Worm (Caenorhabditis elegans): ENCODE data around the gene F26F12.2.

Gene F26F12.2

DNA sequence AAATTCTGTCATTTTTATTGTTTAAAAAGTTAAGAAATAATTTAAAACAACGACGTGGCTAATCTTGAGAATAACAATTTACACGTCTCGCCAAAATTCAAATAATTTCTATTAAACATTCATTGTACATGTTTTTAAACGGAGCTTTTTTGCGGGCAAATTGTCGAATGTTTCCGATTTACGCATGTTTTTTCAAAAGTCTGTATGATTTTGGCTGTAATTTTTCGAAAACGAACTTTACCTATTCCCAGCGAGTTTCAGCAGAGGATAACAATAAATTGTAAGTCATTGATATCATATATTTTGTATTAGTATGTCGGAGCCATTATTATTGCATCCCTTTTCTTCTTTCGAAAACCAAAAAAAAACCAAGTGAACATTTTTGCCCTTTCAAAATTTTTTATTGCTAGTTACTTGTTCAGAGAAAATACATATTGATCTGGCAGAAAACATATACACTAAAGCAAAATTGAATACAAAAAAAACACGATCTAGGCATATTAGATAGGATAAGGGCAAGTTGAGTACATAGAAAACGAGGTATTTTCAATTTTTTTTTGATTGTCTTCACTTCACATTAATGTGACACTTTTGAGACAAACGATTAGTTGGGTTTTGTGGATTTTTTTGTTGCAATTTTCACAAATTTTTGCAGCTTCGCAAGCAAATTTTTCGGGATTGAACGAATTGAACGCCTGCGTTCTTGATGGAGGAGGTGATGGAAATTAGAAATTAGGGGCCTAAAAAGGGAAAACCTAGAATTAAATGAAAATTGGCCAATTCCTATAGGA is at the start of gene F26F12.2:
Gene F26F12.2 (minus strand): TSS at position 38 of the 791 bp plus-strand sequence.
- TF ChIP-seq ces-1 (GFP tag; optimal IDR thresholded peaks at IDR 0.05) (no peak), mls-2 (tag; optimal IDR thresholded peaks at IDR 0.05) (no peak), lin-13 (tag; optimal IDR thresholded peaks at IDR 0.05) (no peak), M03D4.4 (tag; optimal IDR thresholded peaks at IDR 0.05) (no peak), cnd-1 (tag; optimal IDR thresholded peaks at IDR 0.05) (no peak), ceh-39 (tag; optimal IDR thresholded peaks at IDR 0.05) (no peak), sptf-1 (tag; optimal IDR thresholded peaks at IDR 0.05) (no peak), snpc-4 (tag; optimal IDR thresholded peaks at IDR 0.05) (no peak), lsy-2 (tag; optimal IDR thresholded peaks at IDR 0.05) (no peak), nhr-237 (tag; optimal IDR thresholded peaks at IDR 0.05) (no peak), hlh-1 (tag; optimal IDR thresholded peaks at IDR 0.05) (no peak), mab-5 (tag; optimal IDR thresholded peaks at IDR 0.05) (no peak), sem-2 (GFP tag; optimal IDR thresholded peaks at IDR 0.05) (no peak)

DNA sequence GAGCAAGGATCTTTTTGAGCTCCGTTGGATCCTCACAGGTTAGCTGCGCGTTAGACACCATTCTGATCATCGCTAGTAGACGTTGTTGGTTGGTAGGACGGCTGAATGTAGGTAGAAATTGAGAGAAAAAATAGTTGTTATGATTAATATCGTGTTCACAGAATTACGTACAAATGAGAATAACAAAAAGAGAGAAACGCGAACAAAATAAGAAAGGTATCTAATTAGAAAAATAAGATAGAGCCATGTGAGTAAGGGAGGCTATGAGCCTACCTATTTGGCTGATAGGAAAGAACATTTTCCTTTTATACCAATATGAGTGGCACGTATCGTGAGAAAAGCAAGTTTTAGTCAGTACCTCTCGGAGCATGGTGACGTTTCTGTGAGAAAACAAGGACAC is 45.3 kb upstream of the F26F12.2 start, which contains the start of gene C04E6.8:
Gene C04E6.8 (minus strand): TSS at position 101 of the 400 bp plus-strand sequence.
- TF ChIP-seq sptf-1 (tag; optimal IDR thresholded peaks at IDR 0.05) (no peak), drap-1 (GFP tag; optimal IDR thresholded peaks at IDR 0.05) (no peak)

DNA sequence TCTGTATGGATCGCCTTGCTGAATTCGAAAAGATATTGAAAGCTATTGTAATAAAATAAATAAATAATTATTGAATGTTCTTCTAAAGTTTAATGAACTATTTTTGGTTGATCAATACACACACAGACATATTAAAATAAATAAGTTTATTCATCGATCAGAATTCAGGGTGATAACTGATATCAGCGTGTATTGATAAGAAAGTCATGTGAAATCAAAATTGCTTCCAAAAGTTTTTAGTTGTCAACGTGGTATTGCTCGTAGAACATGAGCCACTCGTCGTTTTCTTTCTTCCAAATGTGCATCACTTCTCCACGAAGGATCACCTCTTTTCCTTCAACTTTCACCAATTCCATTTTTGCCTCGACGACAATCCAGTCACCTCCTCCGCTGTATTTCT is 44.0 kb upstream of the F26F12.2 start:
- TF ChIP-seq drap-1 (GFP tag; optimal IDR thresholded peaks at IDR 0.05) (no peak), bed-3 (GFP tag; optimal IDR thresholded peaks at IDR 0.05) (no peak), ces-1 (GFP tag; optimal IDR thresholded peaks at IDR 0.05) (no peak), cnd-1 (tag; optimal IDR thresholded peaks at IDR 0.05) (no peak), elt-3 (tag; optimal IDR thresholded peaks at IDR 0.05) (no peak), sem-2 (GFP tag; optimal IDR thresholded peaks at IDR 0.05) (no peak), nhr-76 (tag; optimal IDR thresholded peaks at IDR 0.05) (no peak), hlh-1 (tag; optimal IDR thresholded peaks at IDR 0.05) (no peak), ceh-39 (tag; optimal IDR thresholded peaks at IDR 0.05) (no peak), mab-5 (tag; optimal IDR thresholded peaks at IDR 0.05) (no peak), sptf-1 (tag; optimal IDR thresholded peaks at IDR 0.05) (no peak), M03D4.4 (tag; optimal IDR thresholded peaks at IDR 0.05) (no peak), lin-32 (GFP tag; optimal IDR thresholded peaks at IDR 0.05) (no peak), ham-2 (GFP tag; optimal IDR thresholded peaks at IDR 0.05) (no peak), ceh-43 (GFP tag; optimal IDR thresholded peaks at IDR 0.05) (no peak), snpc-4 (tag; optimal IDR thresholded peaks at IDR 0.05) (no peak), nhr-28 (tag; optimal IDR thresholded peaks at IDR 0.05) (no peak)

ce11 chrV:5880064-5880463 is 41.7 kb upstream of the F26F12.2 start, which contains the start of gene C02G6.3:
C02G6.3 (plus strand) TSS chrV:5880364.
- TF ChIP-seq ceh-39 (tag; optimal IDR thresholded peaks at IDR 0.05) (no peak), pha-4 (tag; optimal IDR thresholded peaks at IDR 0.05) (no peak), lin-32 (GFP tag; optimal IDR thresholded peaks at IDR 0.05) (no peak), zip-8 (tag; optimal IDR thresholded peaks at IDR 0.05) (no peak), lin-13 (tag; optimal IDR thresholded peaks at IDR 0.05) (no peak), ztf-11 (tag; optimal IDR thresholded peaks at IDR 0.05) (no peak), elt-1 (tag; optimal IDR thresholded peaks at IDR 0.05; ENCODE audit: borderline replicate concordance, insufficient read depth) (no peak), ham-2 (GFP tag; optimal IDR thresholded peaks at IDR 0.05) (no peak), drap-1 (GFP tag; optimal IDR thresholded peaks at IDR 0.05) (no peak), cnd-1 (tag; optimal IDR thresholded peaks at IDR 0.05) (no peak), elt-3 (tag; optimal IDR thresholded peaks at IDR 0.05) (no peak), sptf-1 (tag; optimal IDR thresholded peaks at IDR 0.05) (no peak), unc-39 (tag; optimal IDR thresholded peaks at IDR 0.05) (no peak), ces-1 (GFP tag; optimal IDR thresholded peaks at IDR 0.05) (no peak), unc-120 (tag; optimal IDR thresholded peaks at IDR 0.05; ENCODE audit: poor library complexity, severe bottlenecking) (no peak), nhr-28 (tag; optimal IDR thresholded peaks at IDR 0.05) (no peak), flh-1 (GFP tag; optimal IDR thresholded peaks at IDR 0.05) (no peak)

ce11 chrV:5876966-5877365 is 38.6 kb upstream of the F26F12.2 start:
- TF ChIP-seq sptf-1 (tag; optimal IDR thresholded peaks at IDR 0.05) (no peak), ceh-83 (GFP tag; optimal IDR thresholded peaks at IDR 0.05) (no peak), M03D4.4 (tag; optimal IDR thresholded peaks at IDR 0.05) (no peak), lin-32 (GFP tag; optimal IDR thresholded peaks at IDR 0.05) (no peak), mab-5 (tag; optimal IDR thresholded peaks at IDR 0.05) (no peak), lsy-2 (tag; optimal IDR thresholded peaks at IDR 0.05) (no peak), tbx-8 (GFP tag; optimal IDR thresholded peaks at IDR 0.05) (no peak), unc-62 (GFP tag; optimal IDR thresholded peaks at IDR 0.05) (no peak), nhr-237 (tag; optimal IDR thresholded peaks at IDR 0.05) (no peak), ceh-43 (GFP tag; optimal IDR thresholded peaks at IDR 0.05) (no peak), elt-1 (tag; optimal IDR thresholded peaks at IDR 0.05; ENCODE audit: borderline replicate concordance, insufficient read depth) (no peak)
